Fruit fly (Drosophila melanogaster) whole organism, prepupa: ENCODE results near the gene fit.

Experiments
- Blimp-1 ChIP-seq: fragments of 200-800 bp; sonication (Bioruptor generic); optimal IDR thresholded peaks from 3 replicates; lab custom pipeline; 2017; ENCODE audit warnings: missing biosample characterization, missing genetic modification characterization, mild to moderate bottlenecking, moderate library complexity, missing genetic modification reagents
- CG10631 ChIP-seq: fragments of 200-800 bp; sonication (Bioruptor generic); optimal IDR thresholded peaks from 2 replicates; lab custom pipeline; 2016; ENCODE audit warnings: missing biosample characterization, missing genetic modification characterization
- CG11294 ChIP-seq: fragments of 200-800 bp; sonication (Bioruptor generic); IDR thresholded peaks from 2 replicates; pipeline ENCODE4 v1.3.6; 2022; ENCODE audit warnings: missing biosample characterization, missing genetic modification characterization
- CG16779 ChIP-seq: fragments of 200-800 bp; sonication (Bioruptor generic); optimal IDR thresholded peaks from 3 replicates; lab custom pipeline; 2017; ENCODE audit warnings: missing biosample characterization, mild to moderate bottlenecking, missing genetic modification characterization
- CG32006 ChIP-seq: fragments of 200-800 bp; sonication (Bioruptor generic); optimal IDR thresholded peaks from 3 replicates; lab custom pipeline; 2017; ENCODE audit warnings: missing biosample characterization, mild to moderate bottlenecking, missing genetic modification characterization
- CG3919 ChIP-seq: fragments of 200-800 bp; sonication (Bioruptor generic); optimal IDR thresholded peaks from 3 replicates; lab custom pipeline; 2016; ENCODE audit warnings: missing biosample characterization, missing genetic modification characterization
- CG6163 ChIP-seq: fragments of 200-800 bp; sonication (Bioruptor generic); IDR thresholded peaks from 3 replicates; pipeline ENCODE4 v1.3.6; 2022; ENCODE audit warnings: missing biosample characterization, missing genetic modification characterization
- CG6808 ChIP-seq: fragments of 200-800 bp; sonication (Bioruptor generic); optimal IDR thresholded peaks from 3 replicates; lab custom pipeline; 2017; ENCODE audit warnings: missing biosample characterization, missing genetic modification characterization, mild to moderate bottlenecking, moderate library complexity, missing genetic modification reagents
- CG8119 ChIP-seq: fragments of 200-800 bp; sonication (Bioruptor generic); IDR thresholded peaks from 3 replicates; pipeline ENCODE4 v1.3.6; 2022; ENCODE audit warnings: missing biosample characterization, missing genetic modification characterization
- CG8632 ChIP-seq: fragments of 200-800 bp; sonication (Bioruptor generic); optimal IDR thresholded peaks from 3 replicates; lab custom pipeline; 2016; ENCODE audit warnings: missing biosample characterization, missing genetic modification characterization
- Eip75B ChIP-seq: fragments of 200-800 bp; sonication (Bioruptor generic); optimal IDR thresholded peaks from 3 replicates; lab custom pipeline; 2016; ENCODE audit warnings: missing biosample characterization, missing genetic modification characterization
- Eip78C ChIP-seq: fragments of 200-800 bp; sonication (Bioruptor generic); peaks from one replicate; lab custom pipeline; 2016; ENCODE audit warnings: missing biosample characterization, missing genetic modification characterization
- Eip93F ChIP-seq: fragments of 200-800 bp; sonication (Bioruptor generic); optimal IDR thresholded peaks from 2 replicates; lab custom pipeline; 2016; ENCODE audit warnings: missing biosample characterization, mild to moderate bottlenecking, missing genetic modification characterization
- Lpt ChIP-seq: fragments of 200-800 bp; sonication (Bioruptor generic); optimal IDR thresholded peaks from 3 replicates; lab custom pipeline; 2016; ENCODE audit warnings: missing biosample characterization, missing genetic modification characterization
- Met ChIP-seq: fragments of 200-800 bp; sonication (Bioruptor generic); optimal IDR thresholded peaks from 3 replicates; lab custom pipeline; 2016; ENCODE audit warnings: missing biosample characterization, missing genetic modification characterization
- OdsH ChIP-seq: fragments of 200-800 bp; sonication (Bioruptor generic); optimal IDR thresholded peaks from 3 replicates; lab custom pipeline; 2016; ENCODE audit warnings: missing biosample characterization, missing genetic modification characterization
- Sox102F ChIP-seq: fragments of 200-800 bp; sonication (Bioruptor generic); optimal IDR thresholded peaks from 2 replicates; lab custom pipeline; 2016; ENCODE audit warnings: missing biosample characterization, mild to moderate bottlenecking, missing genetic modification characterization
- Sox14 ChIP-seq: fragments of 200-800 bp; sonication (Bioruptor generic); optimal IDR thresholded peaks from 3 replicates; lab custom pipeline; 2016; ENCODE audit warnings: missing biosample characterization, missing genetic modification characterization
- Sox15 ChIP-seq: fragments of 200-800 bp; sonication (Bioruptor generic); optimal IDR thresholded peaks from 3 replicates; lab custom pipeline; 2016; ENCODE audit warnings: missing biosample characterization, missing genetic modification characterization
- acj6 ChIP-seq: fragments of 200-800 bp; sonication (Bioruptor generic); optimal IDR thresholded peaks from 3 replicates; lab custom pipeline; 2016; ENCODE audit warnings: missing biosample characterization, missing genetic modification characterization
- cyc ChIP-seq: fragments of 200-800 bp; sonication (Bioruptor generic); optimal IDR thresholded peaks from 3 replicates; lab custom pipeline; 2016; ENCODE audit warnings: missing biosample characterization, missing genetic modification characterization
- dsx ChIP-seq: fragments of 200-800 bp; optimal IDR thresholded peaks from 3 replicates; lab custom pipeline; 2019; ENCODE audit warnings: missing biosample characterization, mild to moderate bottlenecking, missing genetic modification characterization, moderate library complexity; ENCODE audit not compliant: poor library complexity, severe bottlenecking
- eg ChIP-seq: fragments of 200-800 bp; sonication (Bioruptor generic); IDR thresholded peaks from 3 replicates; pipeline ENCODE4 v1.3.6; 2022; ENCODE audit warnings: missing biosample characterization, missing genetic modification characterization
- fkh ChIP-seq: fragments of 200-800 bp; sonication (Bioruptor generic); optimal IDR thresholded peaks from 3 replicates; lab custom pipeline; 2017; ENCODE audit warnings: missing biosample characterization, mild to moderate bottlenecking, missing genetic modification characterization, moderate library complexity
- net ChIP-seq: fragments of 200-800 bp; sonication (Bioruptor generic); optimal IDR thresholded peaks from 3 replicates; lab custom pipeline; 2016; ENCODE audit warnings: missing biosample characterization, missing genetic modification characterization
- pdm3 ChIP-seq: fragments of 200-800 bp; sonication (Bioruptor generic); optimal IDR thresholded peaks from 3 replicates; lab custom pipeline; 2016; ENCODE audit warnings: missing biosample characterization, missing genetic modification characterization
- spab ChIP-seq: fragments of 200-800 bp; sonication (Bioruptor generic); optimal IDR thresholded peaks from 2 replicates; lab custom pipeline; 2017; ENCODE audit warnings: missing biosample characterization, mild to moderate bottlenecking, missing genetic modification characterization, missing genetic modification reagents
- ss ChIP-seq, 2 experiments: fragments of 200-800 bp; sonication (Bioruptor generic); optimal IDR thresholded peaks; 2 replicates in 1 of 2; 3 replicates in 1 of 2; lab custom pipeline; 2017 to 2018; ENCODE audit warnings: mild to moderate bottlenecking in 2 of 2, missing biosample characterization in 2 of 2, missing genetic modification characterization in 2 of 2, moderate library complexity in 1 of 2
- svp ChIP-seq: fragments of 200-800 bp; sonication (Bioruptor generic); peaks from one replicate; lab custom pipeline; 2016; ENCODE audit warnings: missing biosample characterization, missing genetic modification characterization

Gene fit

DNA sequence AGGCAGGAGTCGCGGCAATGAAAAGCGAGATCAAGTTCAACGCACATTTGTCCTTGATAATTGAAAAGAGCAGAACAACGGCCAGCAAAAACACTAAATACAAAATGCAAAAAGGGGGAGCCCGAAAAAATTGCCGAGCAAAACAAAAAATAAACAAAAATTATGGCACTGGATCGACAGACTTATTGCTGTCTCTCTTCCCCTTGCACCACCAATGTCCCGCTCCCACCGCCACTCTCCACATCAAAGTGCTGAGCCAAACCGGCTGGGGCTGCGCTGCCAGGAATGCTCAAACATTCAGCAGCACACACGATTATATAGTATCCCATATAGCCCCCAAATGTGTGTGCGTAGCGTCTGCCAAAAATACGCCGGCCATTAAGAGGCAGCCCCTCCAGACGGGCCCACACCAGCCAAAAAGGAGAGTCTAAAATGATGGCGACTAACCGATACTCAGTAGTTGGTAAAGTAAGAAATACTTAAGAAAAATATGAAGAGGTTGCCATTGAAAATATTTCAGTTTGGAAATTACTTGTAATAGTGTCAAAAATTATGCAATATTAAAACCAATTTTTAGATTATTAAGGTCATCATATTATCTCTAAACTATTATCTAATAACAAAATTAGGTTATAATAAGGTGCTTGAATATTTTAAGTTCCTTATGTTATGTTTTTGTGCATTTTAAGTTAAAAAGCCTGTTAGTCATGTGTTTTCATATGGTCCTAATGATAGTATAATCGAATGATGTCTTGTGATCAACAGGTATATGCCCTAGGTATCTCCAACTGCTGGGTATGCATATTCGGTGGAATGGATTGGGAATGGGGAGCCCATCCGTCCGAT lies 37.3 kb upstream of the fit start (continued):
- TF ChIP-seq svp (GFP tag; lab: Kevin White, UChicago) (peak; percentile 89), CG16779 (peak; percentile 19), Met (GFP tag; lab: Kevin White, UChicago) (peak; percentile 78), Eip93F (GFP tag; lab: Kevin White, UChicago) (no peak), CG32006 (GFP tag; lab: Kevin White, UChicago) (peak; percentile 70), CG6808 (GFP tag; lab: Kevin White, UChicago) (peak; percentile 86), CG8632 (GFP tag; lab: Kevin White, UChicago) (peak; percentile 74), Eip78C (GFP tag; lab: Kevin White, UChicago) (peak; percentile 91), acj6 (peak; percentile 74), Lpt (GFP tag; lab: Kevin White, UChicago) (no peak)

DNA sequence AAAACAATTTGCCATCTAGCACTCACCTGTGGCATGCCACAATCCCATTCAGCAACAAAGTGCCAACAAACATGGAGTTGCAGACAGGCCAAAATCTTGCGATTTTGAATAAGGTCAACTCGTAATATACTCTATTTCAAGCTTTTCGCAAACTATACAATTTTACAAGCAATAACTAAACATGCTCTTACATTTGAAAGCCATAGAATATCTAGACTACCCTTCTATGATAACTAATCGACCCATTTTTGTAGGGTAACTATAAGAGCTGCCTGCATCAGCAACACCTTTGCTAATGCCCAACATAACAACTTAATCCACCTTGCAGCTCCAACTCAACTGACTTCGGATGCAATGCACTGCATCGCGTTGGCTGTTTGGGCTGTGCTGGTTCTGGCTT lies 36.2 kb upstream of the fit start:
- 0 out of 3 replicates have a peak, but pooled peaks have one; percentile 32 for TF ChIP-seq eg (GFP tag; lab: Robert Waterston, UW)
- peak; percentile 46 for TF ChIP-seq Eip78C (GFP tag; lab: Kevin White, UChicago)
- TF ChIP-seq CG8119 (GFP tag; lab: Robert Waterston, UW): 0 out of 3 replicates have a peak, but pooled peaks have one; percentile 19
- TF ChIP-seq OdsH (GFP tag; lab: Kevin White, UChicago): no peak
- TF ChIP-seq CG32006 (GFP tag; lab: Kevin White, UChicago): peak; percentile 27
- peak; percentile 49; the same call in 1 of the 3 replicates for TF ChIP-seq CG6163 (GFP tag; lab: Robert Waterston, UW)
- TF ChIP-seq svp (GFP tag; lab: Kevin White, UChicago): no peak
- TF ChIP-seq CG3919: peak; percentile 44
- TF ChIP-seq CG10631 (GFP tag; lab: Kevin White, UChicago): peak; percentile 51

DNA sequence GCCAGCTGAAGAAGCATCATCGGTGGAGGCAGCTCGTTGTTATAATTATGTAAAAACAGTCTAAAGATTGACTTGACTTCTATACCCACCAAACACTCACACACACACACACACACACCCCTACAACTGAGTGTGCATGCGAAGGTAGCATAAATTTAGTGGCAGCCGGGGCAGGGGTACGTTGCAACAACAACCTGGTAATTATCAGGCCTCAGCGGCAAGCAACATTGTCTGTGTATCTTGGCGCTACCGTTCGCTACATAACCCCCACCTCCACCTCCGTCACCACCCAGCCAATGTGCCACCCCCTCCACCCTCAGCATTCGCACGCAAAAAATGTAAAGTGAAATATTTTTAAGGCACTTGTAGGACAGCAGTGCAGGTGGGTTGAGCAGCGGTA lies 32.7 kb upstream of the fit start:
- peak; percentile 66 for TF ChIP-seq dsx
- TF ChIP-seq OdsH (GFP tag; lab: Kevin White, UChicago): no peak
- TF ChIP-seq ss (GFP tag; optimal IDR thresholded peaks at IDR 0.05; lab: Kevin White, UChicago): peak in 1 of 2 experiments; percentile 54

DNA sequence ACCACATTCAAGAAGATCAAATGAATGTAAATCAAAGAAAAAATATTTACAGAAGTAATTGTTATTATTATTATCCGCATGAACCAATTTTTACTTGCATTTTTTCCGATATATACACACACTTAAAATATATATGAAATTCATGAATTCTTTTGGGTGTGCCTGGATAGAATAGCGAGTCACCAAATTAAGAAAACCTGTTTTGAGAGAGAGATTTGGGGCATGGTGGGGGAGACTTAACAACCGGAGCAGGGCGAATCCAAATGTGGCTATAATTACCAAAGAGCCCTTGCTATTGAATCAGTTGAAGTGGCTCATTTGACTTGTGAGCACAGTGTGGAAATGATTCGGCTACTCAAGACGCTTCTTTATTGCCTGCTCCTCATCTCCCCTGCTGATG lies 29.2 kb upstream of the fit start, which contains the start of gene Qsox2:
Gene Qsox2, plus strand, starts transcription at position 301 of the 400 bp plus-strand sequence.
- TF ChIP-seq CG10631 (GFP tag; lab: Kevin White, UChicago) (no peak), CG16779 (no peak), CG11294 (GFP tag; lab: Robert Waterston, UW) (no peak), svp (GFP tag; lab: Kevin White, UChicago) (peak; percentile 19), dsx (peak; percentile 43), ss (GFP tag; optimal IDR thresholded peaks at IDR 0.05; lab: Kevin White, UChicago) (peak in 1 of 2 experiments; percentile 11)

DNA sequence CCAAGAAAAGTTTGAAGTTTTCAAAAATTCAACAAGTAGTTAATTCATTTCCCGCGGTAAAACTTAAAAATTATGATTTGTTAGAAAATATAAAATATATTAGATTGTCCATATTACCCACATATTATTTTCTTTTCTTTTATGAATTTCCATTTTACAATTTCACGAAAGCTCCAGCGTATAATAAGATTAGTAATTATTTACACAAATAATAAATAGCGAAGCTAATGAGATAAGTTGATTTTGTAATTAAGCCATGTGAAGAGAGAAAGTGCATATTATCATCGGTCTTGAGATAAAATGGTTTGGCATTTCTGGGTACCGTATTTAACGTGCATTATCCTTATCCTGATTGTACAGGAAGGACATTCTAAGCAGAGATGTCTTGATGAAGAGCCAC lies 27.3 kb upstream of the fit start, which contains the start of gene Qsox3:
Gene Qsox3, plus strand, starts transcription at position 301 of the 400 bp plus-strand sequence.
- no peak for TF ChIP-seq net (GFP tag; lab: Kevin White, UChicago)
- no peak for TF ChIP-seq spab (GFP tag; lab: Kevin White, UChicago)
- TF ChIP-seq Blimp-1: no peak
- no peak for TF ChIP-seq Eip75B (GFP tag; lab: Kevin White, UChicago)
- TF ChIP-seq Sox15 (GFP tag; lab: Kevin White, UChicago): no peak
- TF ChIP-seq Met (GFP tag; lab: Kevin White, UChicago): no peak
- no peak for TF ChIP-seq Eip93F (GFP tag; lab: Kevin White, UChicago)
- TF ChIP-seq svp (GFP tag; lab: Kevin White, UChicago): no peak
- no peak for TF ChIP-seq Sox102F
- no peak for TF ChIP-seq cyc (GFP tag; lab: Kevin White, UChicago)
- no peak for TF ChIP-seq Sox14 (GFP tag; lab: Kevin White, UChicago)
- no peak for TF ChIP-seq pdm3 (GFP tag; lab: Kevin White, UChicago)
- no peak for TF ChIP-seq fkh (GFP tag; lab: Kevin White, UChicago)
- TF ChIP-seq, all 60 proteins: peak for 0
